Worm (Caenorhabditis elegans) whole organism, L2 larva: ENCODE data around the gene F29G6.1.

Source experiments
- C34F6.9 ChIP-seq: fragments of 150-350 bp; optimal IDR thresholded peaks from 2 replicates; lab custom pipeline; 2014; ENCODE audit warnings: missing biosample characterization, missing genetic modification characterization
- F13H6.1 ChIP-seq: sonication (generic microtip); optimal IDR thresholded peaks from 2 replicates; lab custom pipeline; 2016; ENCODE audit warnings: missing genetic modification characterization, missing compliant biosample characterization
- Y55F3AM.14 ChIP-seq: fragments of 200-800 bp; sonication (Bioruptor generic); optimal IDR thresholded peaks from 2 replicates; lab custom pipeline; 2018; ENCODE audit warnings: mild to moderate bottlenecking, missing genetic modification characterization, missing compliant biosample characterization
- alr-1 ChIP-seq: fragments of 150-350 bp; optimal IDR thresholded peaks from 2 replicates; lab custom pipeline; 2014; ENCODE audit warnings: missing biosample characterization, missing genetic modification characterization
- ama-1 ChIP-seq: fragments of 150-350 bp; optimal IDR thresholded peaks from 2 replicates; lab custom pipeline; 2018; ENCODE audit warnings: inconsistent platforms
- blmp-1 ChIP-seq: sonication (generic microtip); optimal IDR thresholded peaks from 2 replicates; lab custom pipeline; 2017; ENCODE audit warnings: missing genetic modification characterization, mild to moderate bottlenecking, missing compliant biosample characterization, antibody characterized with exemption, moderate library complexity; ENCODE audit not compliant: insufficient read depth
- ceh-82 ChIP-seq: fragments of 150-350 bp; optimal IDR thresholded peaks from 2 replicates; lab custom pipeline; 2014; ENCODE audit warnings: missing biosample characterization, missing genetic modification characterization
- crh-2 ChIP-seq: sonication (generic microtip); optimal IDR thresholded peaks from 2 replicates; lab custom pipeline; 2017; ENCODE audit warnings: missing biosample characterization, missing genetic modification characterization
- dmd-4 ChIP-seq: sonication (generic microtip); optimal IDR thresholded peaks from 2 replicates; lab custom pipeline; 2017; ENCODE audit warnings: missing biosample characterization, missing genetic modification characterization
- egl-27 ChIP-seq: sonication (generic microtip); optimal IDR thresholded peaks from 3 replicates; lab custom pipeline; 2017; ENCODE audit warnings: missing biosample characterization, missing genetic modification reagents, missing genetic modification characterization
- elt-1 ChIP-seq: fragments of 150-350 bp; optimal IDR thresholded peaks from 2 replicates; lab custom pipeline; 2014; ENCODE audit warnings: missing biosample characterization, missing genetic modification characterization
- fos-1 ChIP-seq: fragments of 150-350 bp; optimal IDR thresholded peaks from 2 replicates; lab custom pipeline; 2014; ENCODE audit warnings: missing biosample characterization, missing genetic modification characterization
- lin-11 ChIP-seq: fragments of 150-350 bp; sonication (generic microtip); optimal IDR thresholded peaks from 2 replicates; lab custom pipeline; 2014; ENCODE audit warnings: missing biosample characterization, missing genetic modification characterization, inconsistent platforms, mixed read lengths
- lin-13 ChIP-seq: fragments of 150-350 bp; optimal IDR thresholded peaks from 2 replicates; lab custom pipeline; 2014; ENCODE audit warnings: missing biosample characterization, missing genetic modification reagents, missing genetic modification characterization
- lin-39 ChIP-seq: fragments of 150-350 bp; optimal IDR thresholded peaks from 2 replicates; lab custom pipeline; 2014; ENCODE audit warnings: missing biosample characterization, missing genetic modification reagents, missing genetic modification characterization
- lsy-2 ChIP-seq, 2 experiments: fragments of 150-350 bp in 1 of 2; sonication (generic microtip) in 1 of 2; optimal IDR thresholded peaks; 2 replicates each; lab custom pipeline; 2014 to 2017; ENCODE audit warnings: missing biosample characterization in 2 of 2, missing genetic modification characterization in 2 of 2
- mab-5 ChIP-seq: fragments of 150-350 bp; optimal IDR thresholded peaks from 2 replicates; lab custom pipeline; 2014; ENCODE audit warnings: missing biosample characterization, missing genetic modification characterization
- mbf-1 ChIP-seq: sonication (generic microtip); optimal IDR thresholded peaks from 2 replicates; lab custom pipeline; 2017; ENCODE audit warnings: missing biosample characterization, missing genetic modification characterization
- mdl-1 ChIP-seq, 2 experiments: fragments of 150-350 bp in 1 of 2; sonication (generic microtip) in 1 of 2; optimal IDR thresholded peaks; 2 replicates each; lab custom pipeline; 2017; ENCODE audit warnings: missing biosample characterization in 2 of 2, missing genetic modification characterization in 2 of 2
- nhr-12 ChIP-seq: fragments of 150-350 bp; optimal IDR thresholded peaks from 2 replicates; lab custom pipeline; 2014; ENCODE audit warnings: missing biosample characterization, missing genetic modification characterization
- nhr-129 ChIP-seq: fragments of 150-350 bp; optimal IDR thresholded peaks from 2 replicates; lab custom pipeline; 2014; ENCODE audit warnings: missing biosample characterization, missing genetic modification characterization
- nhr-21 ChIP-seq: fragments of 150-350 bp; optimal IDR thresholded peaks from 2 replicates; lab custom pipeline; 2014; ENCODE audit warnings: missing biosample characterization, missing genetic modification characterization
- nhr-237 ChIP-seq: fragments of 150-350 bp; optimal IDR thresholded peaks from 2 replicates; lab custom pipeline; 2014; ENCODE audit warnings: missing biosample characterization, missing genetic modification characterization
- nhr-25 ChIP-seq: fragments of 150-350 bp; sonication (generic microtip); optimal IDR thresholded peaks from 3 replicates; lab custom pipeline; 2014; ENCODE audit warnings: missing biosample characterization, missing genetic modification characterization
- peb-1 ChIP-seq: fragments of 150-350 bp; optimal IDR thresholded peaks from 2 replicates; lab custom pipeline; 2014; ENCODE audit warnings: missing biosample characterization, missing genetic modification characterization
- sma-3 ChIP-seq: sonication (generic microtip); optimal IDR thresholded peaks from 2 replicates; lab custom pipeline; 2016; ENCODE audit warnings: missing genetic modification reagents, missing genetic modification characterization, missing compliant biosample characterization
- sma-9 ChIP-seq, 2 experiments: fragments of 150-350 bp in 1 of 2; sonication (generic microtip) in 1 of 2; optimal IDR thresholded peaks; 2 replicates each; lab custom pipeline; 2014 to 2016; ENCODE audit warnings: missing genetic modification characterization in 2 of 2, mild to moderate bottlenecking in 1 of 2, missing biosample characterization in 1 of 2, missing compliant biosample characterization in 1 of 2, missing genetic modification reagents in 1 of 2, moderate library complexity in 1 of 2
- unc-39 ChIP-seq: fragments of 150-350 bp; optimal IDR thresholded peaks from 2 replicates; lab custom pipeline; 2014; ENCODE audit warnings: missing biosample characterization, missing genetic modification characterization
- unc-62 ChIP-seq: fragments of 150-350 bp; optimal IDR thresholded peaks from 2 replicates; lab custom pipeline; 2014; ENCODE audit warnings: missing biosample characterization, missing genetic modification reagents, missing genetic modification characterization
- zag-1 ChIP-seq: fragments of 150-350 bp; optimal IDR thresholded peaks from 2 replicates; lab custom pipeline; 2014; ENCODE audit warnings: missing biosample characterization, missing genetic modification characterization
- ztf-4 ChIP-seq: fragments of 150-350 bp; optimal IDR thresholded peaks from 2 replicates; lab custom pipeline; 2014; ENCODE audit warnings: missing biosample characterization, missing genetic modification characterization

The F29G6.1 gene

ce11 chrX:11523704-11524103, 21.6 kb downstream of the F29G6.1 start:
- no peak for TF ChIP-seq ceh-82 (tag; lab: Kevin White, UChicago)
- no peak for TF ChIP-seq zag-1 (tag; lab: Kevin White, UChicago)
- no peak for TF ChIP-seq lin-11
- no peak for TF ChIP-seq egl-27
- TF ChIP-seq dmd-4 (tag; lab: Kevin White, UChicago): no peak
- no peak for TF ChIP-seq lin-39
- TF ChIP-seq nhr-237: no peak
- TF ChIP-seq alr-1 (tag; lab: Kevin White, UChicago): no peak
- TF ChIP-seq nhr-25: no peak
- TF ChIP-seq nhr-12 (tag; lab: Kevin White, UChicago): no peak
- TF ChIP-seq C34F6.9 (tag; lab: Kevin White, UChicago): no peak
- no peak for TF ChIP-seq lsy-2 (tag; optimal IDR thresholded peaks at IDR 0.05; lab: Kevin White, UChicago)
- no peak for TF ChIP-seq unc-39
- no peak for TF ChIP-seq mbf-1 (tag; lab: Kevin White, UChicago)
- TF ChIP-seq peb-1 (tag; lab: Kevin White, UChicago): no peak
- no peak for TF ChIP-seq fos-1 (tag; lab: Kevin White, UChicago)
- no peak for TF ChIP-seq mdl-1 (tag; optimal IDR thresholded peaks at IDR 0.05; lab: Kevin White, UChicago)
- no peak for TF ChIP-seq elt-1 (tag; lab: Kevin White, UChicago)

- peak; percentile 25 for TF ChIP-seq blmp-1 (tag; lab: Kevin White, UChicago)
- TF ChIP-seq Y55F3AM.14 (GFP tag; lab: Kevin White, UChicago): no peak
- TF ChIP-seq crh-2 (tag; lab: Kevin White, UChicago): peak; percentile 12
- peak; percentile 73 for TF ChIP-seq sma-9 (GFP tag; optimal IDR thresholded peaks at IDR 0.05; lab: Kevin White, UChicago)
- TF ChIP-seq sma-9 (tag; optimal IDR thresholded peaks at IDR 0.05; lab: Kevin White, UChicago): no peak
- TF ChIP-seq ztf-4 (tag; lab: Kevin White, UChicago): no peak
- TF ChIP-seq unc-62 (GFP tag; lab: Kevin White, UChicago): no peak
- no peak for TF ChIP-seq fos-1 (tag; lab: Kevin White, UChicago)
- no peak for TF ChIP-seq mab-5 (tag; lab: Kevin White, UChicago)
- peak; percentile 56 for TF ChIP-seq nhr-21 (tag; lab: Kevin White, UChicago)
- TF ChIP-seq F13H6.1 (tag; lab: Kevin White, UChicago): no peak
- peak; percentile 24 for TF ChIP-seq sma-3 (GFP tag; lab: Kevin White, UChicago)
These were observed 31.5 kb downstream of the F29G6.1 start, which contains the start of gene C35C5.8 for ce11 chrX:11533543-11534003. Gene C35C5.8 (plus strand): TSS chrX:11533593.

ce11 chrX:11534443-11534842, 32.4 kb downstream of the F29G6.1 start:
- TF ChIP-seq C34F6.9 (tag; lab: Kevin White, UChicago) (no peak), nhr-25 (peak; percentile 50), lin-13 (no peak), nhr-21 (tag; lab: Kevin White, UChicago) (peak; percentile 50), blmp-1 (tag; lab: Kevin White, UChicago) (peak; percentile 15), sma-9 (GFP tag; optimal IDR thresholded peaks at IDR 0.05; lab: Kevin White, UChicago) (peak; percentile 58), sma-9 (tag; optimal IDR thresholded peaks at IDR 0.05; lab: Kevin White, UChicago) (no peak)
- TF ChIP-seq, all 48 proteins: peak for 4

- TF ChIP-seq nhr-129 (tag; lab: Kevin White, UChicago) (peak; percentile 1), nhr-25 (peak; percentile 34), nhr-21 (tag; lab: Kevin White, UChicago) (peak; percentile 2), sma-3 (GFP tag; lab: Kevin White, UChicago) (peak; percentile 43), alr-1 (tag; lab: Kevin White, UChicago) (no peak), zag-1 (tag; lab: Kevin White, UChicago) (no peak)
These were observed 34.3 kb downstream of the F29G6.1 start, which contains the start of gene C35C5.9 for ce11 chrX:11536408-11536807. Gene C35C5.9 (plus strand): TSS chrX:11536568.

- TF ChIP-seq ama-1: no peak
- TF ChIP-seq unc-62 (GFP tag; lab: Kevin White, UChicago): no peak
- TF ChIP-seq mab-5 (tag; lab: Kevin White, UChicago): no peak
These were observed 35.2 kb downstream of the F29G6.1 start, which contains the start of gene gcp-2.2 for ce11 chrX:11537240-11537764. Gene gcp-2.2 (plus strand): TSS chrX:11537714.
